Fruit fly (Drosophila melanogaster) whole organism, adult: ENCODE measurements around the gene Nrx-1.

Experiments
- CG11617 ChIP-seq: fragments of 200-800 bp; sonication (Bioruptor generic); optimal IDR thresholded peaks from 2 replicates; lab custom pipeline; 2017; ENCODE audit warnings: mild to moderate bottlenecking, missing biosample characterization, missing genetic modification reagents, missing genetic modification characterization
- CG12768 ChIP-seq: fragments of 200-800 bp; sonication (Bioruptor generic); optimal IDR thresholded peaks from 2 replicates; lab custom pipeline; 2017; ENCODE audit warnings: missing biosample characterization, missing genetic modification characterization, mild to moderate bottlenecking, moderate library complexity, missing genetic modification reagents
- CG14711 ChIP-seq: fragments of 200-800 bp; sonication (Bioruptor generic); optimal IDR thresholded peaks from 2 replicates; lab custom pipeline; 2018; ENCODE audit warnings: missing biosample characterization, mild to moderate bottlenecking, missing genetic modification characterization, moderate library complexity
- CG1620 ChIP-seq: fragments of 200-800 bp; sonication (Bioruptor generic); optimal IDR thresholded peaks from 2 replicates; lab custom pipeline; 2016; ENCODE audit warnings: missing biosample characterization, missing genetic modification characterization
- CG33017 ChIP-seq: fragments of 200-800 bp; sonication (Bioruptor generic); optimal IDR thresholded peaks from 2 replicates; lab custom pipeline; 2018; ENCODE audit warnings: missing biosample characterization, mild to moderate bottlenecking, missing genetic modification characterization, moderate library complexity
- CG5204 ChIP-seq: fragments of 200-800 bp; sonication (Bioruptor generic); optimal IDR thresholded peaks from 2 replicates; lab custom pipeline; 2016; ENCODE audit warnings: missing biosample characterization, missing genetic modification characterization
- CG7045 ChIP-seq: fragments of 200-800 bp; sonication (Bioruptor generic); optimal IDR thresholded peaks from 2 replicates; lab custom pipeline; 2017; ENCODE audit warnings: missing biosample characterization, mild to moderate bottlenecking, missing genetic modification characterization
- CG7101 ChIP-seq: fragments of 200-800 bp; sonication (Bioruptor generic); optimal IDR thresholded peaks from 2 replicates; lab custom pipeline; 2018; ENCODE audit warnings: missing biosample characterization, mild to moderate bottlenecking, missing genetic modification characterization, moderate library complexity
- Clk ChIP-seq: fragments of 200-800 bp; sonication (Bioruptor generic); optimal IDR thresholded peaks from 2 replicates; lab custom pipeline; 2017; ENCODE audit warnings: missing biosample characterization, missing genetic modification characterization
- Crg-1 ChIP-seq: fragments of 200-800 bp; sonication (Bioruptor generic); optimal IDR thresholded peaks from 2 replicates; lab custom pipeline; 2016; ENCODE audit warnings: missing biosample characterization, missing genetic modification characterization
- Hr96 ChIP-seq: fragments of 200-800 bp; sonication (Bioruptor generic); optimal IDR thresholded peaks from 2 replicates; lab custom pipeline; 2016; ENCODE audit warnings: missing biosample characterization, missing genetic modification characterization
- Mnt ChIP-seq: fragments of 200-800 bp; sonication (Bioruptor generic); optimal IDR thresholded peaks from 2 replicates; lab custom pipeline; 2016; ENCODE audit warnings: missing biosample characterization, mild to moderate bottlenecking, missing genetic modification characterization
- bab1 ChIP-seq: fragments of 200-800 bp; sonication (Bioruptor generic); optimal IDR thresholded peaks from 3 replicates; lab custom pipeline; 2019; ENCODE audit warnings: missing biosample characterization, mild to moderate bottlenecking, missing genetic modification characterization, moderate library complexity
- cic ChIP-seq: fragments of 200-800 bp; sonication (Bioruptor generic); optimal IDR thresholded peaks from 2 replicates; lab custom pipeline; 2017; ENCODE audit warnings: missing biosample characterization, mild to moderate bottlenecking, missing genetic modification characterization, moderate library complexity
- cnc ChIP-seq, 2 experiments: fragments of >200 bp; optimal IDR thresholded peaks; 2 replicates each; lab custom pipeline; 2017
- kay ChIP-seq: fragments of 200-800 bp; sonication (Bioruptor generic); peaks from one replicate; lab custom pipeline; 2016; ENCODE audit warnings: missing biosample characterization, missing genetic modification characterization, borderline replicate concordance
- ovo ChIP-seq: fragments of 200-800 bp; sonication (Bioruptor generic); optimal IDR thresholded peaks from 2 replicates; lab custom pipeline; 2016; ENCODE audit warnings: missing biosample characterization, missing genetic modification characterization
- pad ChIP-seq: fragments of 200-800 bp; sonication (Bioruptor generic); optimal IDR thresholded peaks from 3 replicates; lab custom pipeline; 2017; ENCODE audit warnings: missing biosample characterization, missing genetic modification characterization, mild to moderate bottlenecking, moderate library complexity, missing genetic modification reagents
- tj ChIP-seq: fragments of 200-800 bp; sonication (Bioruptor generic); optimal IDR thresholded peaks from 3 replicates; lab custom pipeline; 2017; ENCODE audit warnings: missing biosample characterization, mild to moderate bottlenecking, missing genetic modification characterization, moderate library complexity
- toe ChIP-seq: fragments of 200-800 bp; sonication (Bioruptor generic); optimal IDR thresholded peaks from 2 replicates; lab custom pipeline; 2016; ENCODE audit warnings: missing biosample characterization, missing genetic modification characterization

Gene Nrx-1

DNA sequence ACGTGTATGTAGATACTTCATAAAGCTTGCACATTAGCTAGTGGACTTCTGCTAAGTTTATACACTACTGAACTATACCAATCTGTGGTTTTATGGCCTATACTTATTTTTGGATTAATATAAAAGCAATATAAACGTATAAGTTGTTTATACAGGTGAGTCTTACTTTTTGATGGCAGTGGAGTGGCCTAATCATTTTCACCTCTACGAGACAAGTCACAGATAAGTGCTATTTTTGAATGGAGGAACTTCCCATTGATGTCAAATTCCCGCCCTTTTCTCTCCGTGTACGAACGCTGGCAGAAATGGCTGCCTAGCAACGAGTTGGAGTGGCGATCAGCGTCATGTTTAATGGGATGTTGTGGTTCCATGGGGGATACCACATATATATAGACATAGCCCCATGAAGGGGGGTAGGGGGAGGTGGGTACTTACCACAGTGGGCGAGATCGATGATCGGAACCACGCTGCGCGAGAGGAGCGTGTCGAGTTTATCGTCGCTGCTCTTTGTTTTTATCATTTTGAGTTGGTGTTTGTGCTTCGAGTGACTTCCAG lies 58.1 kb downstream of the Nrx-1 start:
- TF ChIP-seq CG33017 (tag; lab: Kevin White, UChicago) (peak; percentile 2), Mnt (GFP tag; lab: Kevin White, UChicago) (no peak)

DNA sequence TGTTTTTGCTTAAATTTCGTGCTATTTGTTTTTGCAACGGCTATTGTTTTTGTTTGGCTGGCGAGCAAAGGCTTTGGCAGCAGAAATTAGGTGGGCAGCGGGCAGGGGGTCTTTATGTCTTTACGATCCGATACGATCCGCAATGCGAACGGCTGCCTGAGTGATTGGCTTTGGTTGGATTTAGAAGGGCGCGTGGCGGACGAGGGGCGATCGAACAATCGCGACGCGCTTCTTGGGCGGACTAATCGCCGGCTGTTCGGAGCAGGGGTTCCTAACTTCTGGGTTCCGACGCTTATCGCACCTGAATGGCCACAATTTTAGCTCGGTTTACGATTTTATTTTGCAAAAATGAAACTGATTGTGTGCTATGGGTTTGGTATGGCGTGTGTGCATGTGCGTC lies 58.9 kb downstream of the Nrx-1 start:
- TF ChIP-seq cic (GFP tag; lab: Kevin White, UChicago), result peak; percentile 61
- TF ChIP-seq CG5204, result no peak
- TF ChIP-seq toe (GFP tag; lab: Kevin White, UChicago), result peak; percentile 29
- TF ChIP-seq CG14711 (tag; lab: Kevin White, UChicago), result no peak
- TF ChIP-seq tj (GFP tag; lab: Kevin White, UChicago), result peak; percentile 86
- TF ChIP-seq Mnt (GFP tag; lab: Kevin White, UChicago), result peak; percentile 28

- TF ChIP-seq CG7101 (tag; lab: Kevin White, UChicago), result no peak
Observed at dm6 chr3R:22527636-22528148, 59.4 kb downstream of the Nrx-1 start.

dm6 chr3R:22528264-22529158 lies 60.2 kb downstream of the Nrx-1 start, which contains the start of gene CG5346:
TSS of gene CG5346 (minus strand) at chr3R:22528663.
- TF ChIP-seq bab1 (GFP tag; lab: Kevin White, UChicago) (peak; percentile 33), CG1620 (GFP tag; lab: Kevin White, UChicago) (no peak), Hr96 (GFP tag; lab: Kevin White, UChicago) (no peak), toe (GFP tag; lab: Kevin White, UChicago) (no peak), CG7101 (tag; lab: Kevin White, UChicago) (no peak), CG14711 (tag; lab: Kevin White, UChicago) (no peak), pad (no peak), tj (GFP tag; lab: Kevin White, UChicago) (peak; percentile 88), CG5204 (no peak), kay (peak; percentile 63), Crg-1 (GFP tag; lab: Kevin White, UChicago) (no peak), ovo (GFP tag; lab: Kevin White, UChicago) (no peak), cnc (optimal IDR thresholded peaks at IDR 0.05; lab: Kevin White, UChicago) (no peak), CG12768 (GFP tag; lab: Kevin White, UChicago) (no peak)

- peak; percentile 73 for TF ChIP-seq CG12768 (GFP tag; lab: Kevin White, UChicago)
- no peak for TF ChIP-seq cnc (optimal IDR thresholded peaks at IDR 0.05; lab: Kevin White, UChicago)
- TF ChIP-seq Hr96 (GFP tag; lab: Kevin White, UChicago), result peak; percentile 28
- TF ChIP-seq Crg-1 (GFP tag; lab: Kevin White, UChicago), result peak; percentile 83
- peak; percentile 57 for TF ChIP-seq CG14711 (tag; lab: Kevin White, UChicago)
- peak; percentile 49 for TF ChIP-seq CG1620 (GFP tag; lab: Kevin White, UChicago)
- peak; percentile 79 for TF ChIP-seq CG7101 (tag; lab: Kevin White, UChicago)
- TF ChIP-seq pad, result peak; percentile 47
- TF ChIP-seq bab1 (GFP tag; lab: Kevin White, UChicago), result peak; percentile 21
- peak; percentile 46 for TF ChIP-seq CG5204
- TF ChIP-seq CG11617 (GFP tag; lab: Kevin White, UChicago), result peak; percentile 73
- TF ChIP-seq CG33017 (tag; lab: Kevin White, UChicago), result peak; percentile 67
- peak; percentile 85 for TF ChIP-seq cic (GFP tag; lab: Kevin White, UChicago)
- TF ChIP-seq CG7045 (GFP tag; lab: Kevin White, UChicago), result peak; percentile 76
- TF ChIP-seq Mnt (GFP tag; lab: Kevin White, UChicago), result peak; percentile 70
- peak; percentile 66 for TF ChIP-seq kay
- TF ChIP-seq ovo (GFP tag; lab: Kevin White, UChicago), result no peak
- TF ChIP-seq toe (GFP tag; lab: Kevin White, UChicago), result peak; percentile 51
- TF ChIP-seq tj (GFP tag; lab: Kevin White, UChicago), result peak; percentile 42
- peak; percentile 48 for TF ChIP-seq Clk (GFP tag; lab: Kevin White, UChicago)
Observed at dm6 chr3R:22530305-22530704, 62.0 kb downstream of the Nrx-1 start, which contains the start of gene CG33099. TSS of gene CG33099 (minus strand) at chr3R:22530572.

DNA sequence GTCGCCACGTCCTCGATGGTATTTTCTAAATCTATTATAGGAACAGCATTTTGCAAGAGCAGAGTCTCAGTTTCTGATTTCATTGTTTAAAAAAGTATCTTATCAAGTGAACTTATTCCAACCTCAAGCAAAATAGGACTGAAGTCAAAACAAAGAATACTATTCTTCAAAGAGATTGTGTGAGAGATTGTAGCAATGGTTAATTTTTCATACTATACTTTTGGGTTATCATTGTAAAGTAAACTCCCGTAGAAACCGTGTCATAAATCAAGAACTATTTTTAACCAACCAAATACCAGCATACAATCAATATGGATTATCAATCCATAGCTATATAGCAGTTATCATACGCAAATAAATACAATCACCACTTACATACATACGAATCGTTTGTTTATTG lies 63.5 kb downstream of the Nrx-1 start, which contains the start of gene CG33093:
CG33093 (minus strand) TSS at position 122 of the 400 bp plus-strand sequence.
- TF ChIP-seq Mnt (GFP tag; lab: Kevin White, UChicago), result no peak
- TF ChIP-seq tj (GFP tag; lab: Kevin White, UChicago), result no peak
- TF ChIP-seq ovo (GFP tag; lab: Kevin White, UChicago), result no peak
- no peak for TF ChIP-seq bab1 (GFP tag; lab: Kevin White, UChicago)
- no peak for TF ChIP-seq Hr96 (GFP tag; lab: Kevin White, UChicago)
- no peak for TF ChIP-seq kay
- no peak for TF ChIP-seq Crg-1 (GFP tag; lab: Kevin White, UChicago)
- no peak for TF ChIP-seq pad
- no peak for TF ChIP-seq Clk (GFP tag; lab: Kevin White, UChicago)
- TF ChIP-seq CG33017 (tag; lab: Kevin White, UChicago), result no peak
- TF ChIP-seq CG14711 (tag; lab: Kevin White, UChicago), result no peak
- no peak for TF ChIP-seq CG7101 (tag; lab: Kevin White, UChicago)
- no peak for TF ChIP-seq CG12768 (GFP tag; lab: Kevin White, UChicago)
- no peak for TF ChIP-seq toe (GFP tag; lab: Kevin White, UChicago)
- no peak for TF ChIP-seq CG7045 (GFP tag; lab: Kevin White, UChicago)
- no peak for TF ChIP-seq CG5204
- TF ChIP-seq CG11617 (GFP tag; lab: Kevin White, UChicago), result no peak
- no peak for TF ChIP-seq cnc (optimal IDR thresholded peaks at IDR 0.05; lab: Kevin White, UChicago)
- no peak for TF ChIP-seq cic (GFP tag; lab: Kevin White, UChicago)
